Worm (Caenorhabditis elegans) whole organism, young adult: ENCODE measurements around the gene msp-10.

ENCODE experiments used
- B0035.1 ChIP-seq: sonication (generic microtip); optimal IDR thresholded peaks from 2 replicates; lab custom pipeline; 2016; ENCODE audit warnings: missing genetic modification characterization, mild to moderate bottlenecking, missing compliant biosample characterization, missing genotype, missing genetic modification reagents
- B0261.1 ChIP-seq: sonication (generic microtip); optimal IDR thresholded peaks from 2 replicates; lab custom pipeline; 2016; ENCODE audit warnings: mild to moderate bottlenecking, missing genetic modification characterization, moderate library complexity, missing compliant biosample characterization
- D2030.7 ChIP-seq: fragments of 200-800 bp; sonication (Bioruptor generic); IDR thresholded peaks from 2 replicates; pipeline ENCODE4 v1.3.6; 2022; ENCODE audit warnings: missing genetic modification reagents, missing genetic modification characterization, missing compliant biosample characterization
- F23B12.7 ChIP-seq: sonication (generic microtip); optimal IDR thresholded peaks from 2 replicates; lab custom pipeline; 2017; ENCODE audit warnings: missing genetic modification characterization, mild to moderate bottlenecking, missing compliant biosample characterization, antibody characterized with exemption, moderate library complexity; ENCODE audit not compliant: insufficient read depth
- F52B5.7 ChIP-seq: sonication (generic microtip); optimal IDR thresholded peaks from 2 replicates; lab custom pipeline; 2016; ENCODE audit warnings: mild to moderate bottlenecking, missing genetic modification characterization, missing compliant biosample characterization
- F57A8.1 ChIP-seq: fragments of 200-800 bp; sonication (Bioruptor generic); optimal IDR thresholded peaks from 2 replicates; lab custom pipeline; 2018; ENCODE audit warnings: mild to moderate bottlenecking, missing genetic modification characterization, moderate library complexity, missing compliant biosample characterization
- K12H6.12 ChIP-seq: fragments of 200-800 bp; sonication (Bioruptor generic); optimal IDR thresholded peaks from 2 replicates; lab custom pipeline; 2018; ENCODE audit warnings: mild to moderate bottlenecking, missing genetic modification characterization, missing compliant biosample characterization
- Y53F4B.3 ChIP-seq: fragments of 200-800 bp; sonication (Bioruptor generic); IDR thresholded peaks from 2 replicates; pipeline ENCODE4 v1.3.6; 2022; ENCODE audit warnings: missing genetic modification reagents, missing genetic modification characterization, missing compliant biosample characterization
- Y56A3A.18 ChIP-seq: fragments of 200-800 bp; sonication (Bioruptor generic); IDR thresholded peaks from 2 replicates; pipeline ENCODE4 v1.3.6; 2022; ENCODE audit warnings: missing genetic modification reagents, missing genetic modification characterization, missing compliant biosample characterization
- Y79H2A.3 ChIP-seq: fragments of 200-800 bp; sonication (Bioruptor generic); conservative IDR thresholded peaks from 2 replicates; pipeline ENCODE4 v1.3.6; 2022; ENCODE audit warnings: missing genetic modification reagents, missing genetic modification characterization, missing compliant biosample characterization
- akir-1 ChIP-seq: fragments of 200-800 bp; sonication (Bioruptor generic); optimal IDR thresholded peaks from 2 replicates; lab custom pipeline; 2018; ENCODE audit warnings: mild to moderate bottlenecking, missing genetic modification characterization, moderate library complexity, missing compliant biosample characterization
- attf-5 ChIP-seq: fragments of 200-800 bp; sonication (Bioruptor generic); optimal IDR thresholded peaks from 2 replicates; lab custom pipeline; 2018; ENCODE audit warnings: mild to moderate bottlenecking, missing genetic modification characterization, missing compliant biosample characterization
- attf-6 ChIP-seq: fragments of 200-800 bp; sonication (Bioruptor generic); IDR thresholded peaks from 2 replicates; pipeline ENCODE4 v1.3.6; 2022; ENCODE audit warnings: missing genetic modification reagents, missing genetic modification characterization, missing compliant biosample characterization
- cebp-1 ChIP-seq, 2 experiments: fragments of 200-800 bp in 1 of 2; sonication (Bioruptor generic) in 1 of 2; sonication (generic microtip) in 1 of 2; IDR thresholded peaks in 1 of 2; optimal IDR thresholded peaks in 1 of 2; 2 replicates each; pipeline versions ENCODE4 v1.3.6 to Lab custom; 2017 to 2022; ENCODE audit warnings: missing compliant biosample characterization in 2 of 2, missing genetic modification characterization in 2 of 2, mild to moderate bottlenecking in 1 of 2, missing genetic modification reagents in 1 of 2, moderate library complexity in 1 of 2
- cebp-2 ChIP-seq: fragments of 200-800 bp; sonication (Bioruptor generic); IDR thresholded peaks from 2 replicates; pipeline ENCODE4 v1.3.6; 2022; ENCODE audit warnings: missing genetic modification characterization, missing compliant biosample characterization
- ceh-58 ChIP-seq: fragments of 200-800 bp; sonication (Bioruptor generic); IDR thresholded peaks from 2 replicates; pipeline ENCODE4 v1.3.6; 2022; ENCODE audit warnings: missing genetic modification characterization, missing compliant biosample characterization
- die-1 ChIP-seq: sonication (generic microtip); optimal IDR thresholded peaks from 2 replicates; lab custom pipeline; 2016; ENCODE audit warnings: missing genotype, mild to moderate bottlenecking, missing genetic modification characterization, missing compliant biosample characterization
- dox-1 ChIP-seq: fragments of 200-800 bp; sonication (Bioruptor generic); IDR thresholded peaks from 2 replicates; pipeline ENCODE4 v1.3.6; 2022; ENCODE audit warnings: missing genetic modification reagents, missing genetic modification characterization, missing compliant biosample characterization
- efl-1 ChIP-seq: fragments of 150-350 bp; optimal IDR thresholded peaks from 2 replicates; lab custom pipeline; 2014; ENCODE audit warnings: missing biosample characterization, missing genetic modification reagents, missing genetic modification characterization
- egl-18 ChIP-seq: fragments of 200-800 bp; sonication (Bioruptor generic); IDR thresholded peaks from 2 replicates; pipeline ENCODE4 v1.3.6; 2022; ENCODE audit warnings: missing genetic modification reagents, missing genetic modification characterization, missing compliant biosample characterization
- egl-44 ChIP-seq: fragments of 200-800 bp; sonication (Bioruptor generic); IDR thresholded peaks from 2 replicates; pipeline ENCODE4 v1.3.6; 2022; ENCODE audit warnings: missing genetic modification reagents, missing genetic modification characterization, missing compliant biosample characterization
- egrh-3 ChIP-seq: fragments of 200-800 bp; sonication (Bioruptor generic); IDR thresholded peaks from 2 replicates; pipeline ENCODE4 v1.3.6; 2022; ENCODE audit warnings: missing genetic modification reagents, missing genetic modification characterization, missing compliant biosample characterization
- gei-17 ChIP-seq: fragments of 200-800 bp; sonication (Bioruptor generic); optimal IDR thresholded peaks from 2 replicates; lab custom pipeline; 2018; ENCODE audit warnings: mild to moderate bottlenecking, missing genetic modification characterization, missing compliant biosample characterization
- him-1 ChIP-seq: sonication (generic microtip); optimal IDR thresholded peaks from 2 replicates; lab custom pipeline; 2016; ENCODE audit warnings: missing genotype, missing genetic modification reagents, missing genetic modification characterization, missing compliant biosample characterization
- hlh-26 ChIP-seq: fragments of 200-800 bp; sonication (Bioruptor generic); conservative IDR thresholded peaks from 2 replicates; pipeline ENCODE4 v1.3.6; 2022; ENCODE audit warnings: missing genetic modification reagents, missing genetic modification characterization, missing compliant biosample characterization
- hmg-1.2 ChIP-seq: fragments of 200-800 bp; sonication (Bioruptor generic); IDR thresholded peaks from 2 replicates; pipeline ENCODE4 v1.3.6; 2022; ENCODE audit warnings: missing genetic modification reagents, missing genetic modification characterization, missing compliant biosample characterization
- hmg-20 ChIP-seq: fragments of 200-800 bp; sonication (Bioruptor generic); IDR thresholded peaks from 2 replicates; pipeline ENCODE4 v1.3.6; 2022; ENCODE audit warnings: missing genetic modification reagents, missing genetic modification characterization, missing compliant biosample characterization
- let-526 ChIP-seq: fragments of 200-800 bp; sonication (Bioruptor generic); IDR thresholded peaks from 2 replicates; pipeline ENCODE4 v1.3.6; 2022; ENCODE audit warnings: missing genetic modification reagents, missing genetic modification characterization, missing compliant biosample characterization
- let-607 ChIP-seq, 2 experiments: fragments of 200-800 bp in 1 of 2; sonication (Bioruptor generic) in 1 of 2; sonication (generic microtip) in 1 of 2; optimal IDR thresholded peaks; 2 replicates each; lab custom pipeline; 2016 to 2018; ENCODE audit warnings: mild to moderate bottlenecking in 2 of 2, missing compliant biosample characterization in 2 of 2, missing genetic modification characterization in 2 of 2, moderate library complexity in 2 of 2, missing genotype in 1 of 2
- lin-26 ChIP-seq: fragments of 200-800 bp; sonication (Bioruptor generic); IDR thresholded peaks from 2 replicates; pipeline ENCODE4 v1.3.6; 2022; ENCODE audit warnings: missing genetic modification reagents, missing genetic modification characterization, missing compliant biosample characterization
- lin-54 ChIP-seq: fragments of 200-800 bp; sonication (Bioruptor generic); optimal IDR thresholded peaks from 2 replicates; lab custom pipeline; 2018; ENCODE audit warnings: mild to moderate bottlenecking, missing genetic modification characterization, missing compliant biosample characterization
- madf-10 ChIP-seq: sonication (generic microtip); optimal IDR thresholded peaks from 2 replicates; lab custom pipeline; 2016; ENCODE audit warnings: mild to moderate bottlenecking, missing genetic modification characterization, missing compliant biosample characterization
- mes-4 ChIP-seq: sonication (generic microtip); optimal IDR thresholded peaks from 2 replicates; lab custom pipeline; 2016; ENCODE audit warnings: missing genotype, missing genetic modification characterization, missing compliant biosample characterization
- nfya-1 ChIP-seq: sonication (generic microtip); optimal IDR thresholded peaks from 2 replicates; lab custom pipeline; 2017; ENCODE audit warnings: antibody characterized with exemption, missing compliant biosample characterization, missing genetic modification characterization, borderline replicate concordance; ENCODE audit not compliant: insufficient read depth
- nfya-2 ChIP-seq: fragments of 200-800 bp; sonication (Bioruptor generic); IDR thresholded peaks from 2 replicates; pipeline ENCODE4 v1.3.6; 2022; ENCODE audit warnings: missing genetic modification reagents, missing genetic modification characterization, missing compliant biosample characterization
- nhr-179 ChIP-seq: sonication (generic microtip); optimal IDR thresholded peaks from 2 replicates; lab custom pipeline; 2016; ENCODE audit warnings: mild to moderate bottlenecking, missing genetic modification characterization, missing compliant biosample characterization
- pbrm-1 ChIP-seq: fragments of 200-800 bp; sonication (Bioruptor generic); IDR thresholded peaks from 2 replicates; pipeline ENCODE4 v1.3.6; 2022; ENCODE audit warnings: missing genetic modification reagents, missing genetic modification characterization, missing compliant biosample characterization
- tlf-1 ChIP-seq: fragments of 200-800 bp; sonication (Bioruptor generic); optimal IDR thresholded peaks from 2 replicates; lab custom pipeline; 2018; ENCODE audit warnings: mild to moderate bottlenecking, missing genetic modification characterization, missing compliant biosample characterization
- xnd-1 ChIP-seq: sonication (generic microtip); optimal IDR thresholded peaks from 2 replicates; lab custom pipeline; 2016; ENCODE audit warnings: missing genotype, missing genetic modification reagents, missing genetic modification characterization, missing compliant biosample characterization
- ztf-25 ChIP-seq: fragments of 200-800 bp; sonication (Bioruptor generic); IDR thresholded peaks from 2 replicates; pipeline ENCODE4 v1.3.6; 2022; ENCODE audit warnings: missing genetic modification reagents, missing genetic modification characterization, missing compliant biosample characterization
- ztf-6 ChIP-seq: fragments of 200-800 bp; sonication (Bioruptor generic); IDR thresholded peaks from 2 replicates; pipeline ENCODE4 v1.3.6; 2022; ENCODE audit warnings: missing genetic modification reagents, missing genetic modification characterization, missing compliant biosample characterization

The msp-10 gene

ce11 chrIV:9843760-9844159 lies 6.3 kb downstream of the msp-10 start, which contains the start of gene nspd-2:
nspd-2 (plus strand) TSS chrIV:9844060.
- no peak for TF ChIP-seq pbrm-1 (GFP tag; lab: Robert Waterston, UW)
- TF ChIP-seq, all 124 proteins: peak for 0

- TF ChIP-seq attf-5 (GFP tag; lab: Kevin White, UChicago) (no peak), Y79H2A.3 (GFP tag; lab: Robert Waterston, UW) (no peak)
These were observed 9.1 kb downstream of the msp-10 start, which contains the start of gene K07F5.6 for ce11 chrIV:9846574-9846973. K07F5.6 (minus strand) TSS chrIV:9846674.

DNA sequence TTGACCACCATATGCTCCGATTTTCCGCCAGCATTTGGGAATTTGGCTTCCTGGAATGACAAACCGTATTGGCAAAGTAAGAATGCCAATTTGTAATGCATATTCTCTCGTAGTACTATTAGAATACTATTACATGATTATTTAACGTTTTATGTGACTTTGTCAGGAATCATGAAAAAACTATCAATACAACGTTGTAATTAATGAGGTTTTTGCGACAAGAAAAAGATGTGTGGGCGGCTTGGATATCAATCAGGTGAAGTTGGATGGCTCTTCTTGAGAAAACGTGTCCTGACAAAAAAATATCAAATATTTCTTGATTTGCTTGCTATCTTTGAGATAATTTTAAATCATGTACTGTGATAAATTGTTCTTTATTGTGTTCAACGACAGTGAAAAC lies 10.6 kb downstream of the msp-10 start, which contains the start of gene K07F5.7:
Gene K07F5.7, minus strand, starts transcription at position 101 of the 400 bp plus-strand sequence.
- TF ChIP-seq xnd-1 (tag; lab: Kevin White, UChicago) (no peak), K12H6.12 (tag; lab: Kevin White, UChicago) (no peak)

DNA sequence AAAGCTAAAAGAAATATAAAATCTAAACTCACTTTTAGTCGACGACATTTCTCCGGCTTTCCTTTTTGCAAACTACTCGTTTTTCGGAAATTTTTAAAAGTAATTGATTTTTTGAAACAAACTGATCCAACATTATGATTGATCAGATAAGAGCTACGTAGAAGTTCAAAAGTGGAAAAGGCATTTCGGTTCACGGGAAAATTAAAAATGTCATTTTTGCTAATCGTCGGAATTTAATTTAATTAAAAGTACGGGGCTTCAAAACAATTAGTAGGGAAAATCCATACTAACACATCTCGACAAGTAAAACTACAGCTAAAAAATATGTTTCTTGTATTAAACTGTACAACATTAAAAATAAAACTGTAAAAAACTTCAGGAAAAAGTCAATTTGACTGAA lies 12.2 kb downstream of the msp-10 start, which contains the start of gene K07F5.8:
Gene K07F5.8, minus strand, starts transcription at position 101 of the 400 bp plus-strand sequence.
- TF ChIP-seq ceh-58 (GFP tag; lab: Robert Waterston, UW) (no peak), hlh-26 (no peak), cebp-2 (GFP tag; lab: Robert Waterston, UW) (no peak), attf-6 (GFP tag; lab: Robert Waterston, UW) (no peak), F57A8.1 (GFP tag; lab: Kevin White, UChicago) (no peak), egl-44 (no peak), hmg-20 (GFP tag; lab: Robert Waterston, UW) (no peak)

- TF ChIP-seq die-1 (tag; lab: Kevin White, UChicago): no peak
- TF ChIP-seq lin-26: no peak
- TF ChIP-seq dox-1: no peak
- TF ChIP-seq tlf-1 (GFP tag; lab: Kevin White, UChicago): no peak
- TF ChIP-seq egrh-3: no peak
- no peak for TF ChIP-seq egl-44
- no peak for TF ChIP-seq egl-18 (GFP tag; lab: Robert Waterston, UW)
- no peak for TF ChIP-seq efl-1 (GFP tag; lab: Kevin White, UChicago)
- no peak for TF ChIP-seq hmg-1.2
- no peak for TF ChIP-seq ztf-25
- no peak for TF ChIP-seq nfya-1 (tag; lab: Kevin White, UChicago)
- no peak for TF ChIP-seq D2030.7 (GFP tag; lab: Robert Waterston, UW)
- no peak for TF ChIP-seq F23B12.7
These were observed 13.5 kb downstream of the msp-10 start, which contains the start of gene ssp-10 for ce11 chrIV:9850931-9851330. ssp-10 (minus strand) TSS chrIV:9851031.

DNA sequence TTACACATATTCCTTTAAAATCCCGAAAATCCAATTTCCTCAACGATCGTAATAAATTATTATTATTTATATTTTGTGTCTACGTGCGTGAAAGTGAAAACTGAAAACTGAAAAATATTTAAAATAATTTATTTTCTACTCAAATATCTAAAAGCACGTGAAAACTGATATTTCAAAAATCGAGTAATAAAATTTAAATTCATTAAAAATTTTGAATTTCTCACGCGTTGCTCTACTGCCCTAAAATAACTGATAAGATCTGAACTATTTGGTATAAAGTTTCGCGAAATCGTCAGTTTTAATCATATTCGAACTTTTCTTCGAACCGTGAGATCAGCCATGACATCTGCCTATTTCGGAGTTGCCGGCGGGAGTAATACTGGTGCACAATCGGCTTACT lies 14.8 kb downstream of the msp-10 start, which contains the start of gene ssq-1:
Gene ssq-1, plus strand, starts transcription at position 301 of the 400 bp plus-strand sequence.
- TF ChIP-seq gei-17 (GFP tag; lab: Kevin White, UChicago): no peak
- no peak for TF ChIP-seq tlf-1 (GFP tag; lab: Kevin White, UChicago)
- TF ChIP-seq lin-54: no peak
- TF ChIP-seq Y56A3A.18 (GFP tag; lab: Robert Waterston, UW): no peak
- TF ChIP-seq akir-1 (GFP tag; lab: Kevin White, UChicago): no peak
- TF ChIP-seq nhr-179 (tag; lab: Kevin White, UChicago): no peak
- TF ChIP-seq nfya-2 (GFP tag; lab: Robert Waterston, UW): no peak
- TF ChIP-seq let-607 (tag; optimal IDR thresholded peaks at IDR 0.05; lab: Kevin White, UChicago): no peak
- no peak for TF ChIP-seq let-526 (GFP tag; lab: Robert Waterston, UW)
- TF ChIP-seq mes-4 (tag; lab: Kevin White, UChicago): no peak
- TF ChIP-seq B0261.1: no peak
- no peak for TF ChIP-seq ztf-6 (GFP tag; lab: Robert Waterston, UW)
- TF ChIP-seq Y53F4B.3 (GFP tag; lab: Robert Waterston, UW): no peak
- TF ChIP-seq him-1 (tag; lab: Kevin White, UChicago): no peak
- no peak for TF ChIP-seq B0035.1 (tag; lab: Kevin White, UChicago)
- TF ChIP-seq cebp-1 (GFP tag; IDR thresholded peaks at IDR 0.05; lab: Robert Waterston, UW): no peak
- no peak for TF ChIP-seq cebp-1 (tag; optimal IDR thresholded peaks at IDR 0.05; lab: Kevin White, UChicago)
- TF ChIP-seq F52B5.7 (tag; lab: Kevin White, UChicago): no peak
- TF ChIP-seq madf-10 (tag; lab: Kevin White, UChicago): no peak
